Fruit fly (Drosophila melanogaster): ENCODE results near the gene ICA69.

The ICA69 gene

DNA sequence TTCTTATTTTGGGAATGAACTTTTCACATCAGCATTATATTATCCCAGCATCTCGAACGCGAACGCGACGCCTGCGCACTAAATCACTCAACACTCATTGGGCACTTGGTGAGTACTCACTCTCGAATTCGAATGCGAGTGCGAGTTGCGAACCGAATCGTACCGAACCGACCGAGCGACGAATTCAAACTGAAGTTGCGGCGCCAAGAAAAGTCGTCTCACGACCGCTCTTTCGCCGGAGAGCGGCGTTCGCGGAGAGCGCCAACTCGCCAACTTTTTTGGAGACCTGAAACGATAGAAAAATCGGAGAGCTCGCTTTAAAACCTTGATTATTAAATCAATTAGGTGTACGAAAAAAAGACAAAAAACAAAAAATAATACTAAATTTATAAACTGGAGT, 31.3 kb upstream of the ICA69 start (continued):
- TF ChIP-seq en (GFP tag; optimal IDR thresholded peaks at IDR 0.05) (no peak), CkIIα-i1 (GFP tag; IDR thresholded peaks at IDR 0.05) (no peak), CG15073 (GFP tag; optimal IDR thresholded peaks at IDR 0.05) (no peak), CoRest (tag; optimal IDR thresholded peaks at IDR 0.05) (no peak), crol (GFP tag; IDR thresholded peaks at IDR 0.05) (no peak), pfk (GFP tag; optimal IDR thresholded peaks at IDR 0.05) (no peak), Blimp-1 (GFP tag; optimal IDR thresholded peaks at IDR 0.05) (no peak), CG11723 (GFP tag; optimal IDR thresholded peaks at IDR 0.05) (no peak), Oaz (GFP tag; IDR thresholded peaks at IDR 0.05) (no peak), abd-A (tag; optimal IDR thresholded peaks at IDR 0.05) (no peak), HLH3B (GFP tag; IDR thresholded peaks at IDR 0.05) (no peak), CG8359 (GFP tag; optimal IDR thresholded peaks at IDR 0.05; ENCODE audit: borderline replicate concordance) (no peak), Dll (GFP tag; IDR thresholded peaks at IDR 0.05; ENCODE audit: partially characterized antibody) (0 out of 4 replicates have a peak, but pooled peaks have one; percentile 43), Trl (optimal IDR thresholded peaks at IDR 0.05) (peak; percentile 52 to 67), Trl (GFP tag; optimal IDR thresholded peaks at IDR 0.05) (no peak), phol (tag; optimal IDR thresholded peaks at IDR 0.05) (no peak), amos (GFP tag; IDR thresholded peaks at IDR 0.05; ENCODE audit: partially characterized antibody) (peak; percentile 9; the same call in 1 of the 2 replicates), nmo (GFP tag; optimal IDR thresholded peaks at IDR 0.05) (no peak), Chrac-16 (GFP tag; optimal IDR thresholded peaks at IDR 0.05) (no peak), Vsx1 (GFP tag; optimal IDR thresholded peaks at IDR 0.05) (no peak), Dad (GFP tag; optimal IDR thresholded peaks at IDR 0.05) (no peak), Fer1 (GFP tag; optimal IDR thresholded peaks at IDR 0.05) (no peak), sc (optimal IDR thresholded peaks at IDR 0.05) (no peak), sc (GFP tag; optimal IDR thresholded peaks at IDR 0.05) (no peak), hth (optimal IDR thresholded peaks at IDR 0.05) (no peak), scrt (GFP tag; optimal IDR thresholded peaks at IDR 0.05) (no peak), CG7745 (tag; optimal IDR thresholded peaks at IDR 0.05) (no peak), CG17385 (GFP tag; optimal IDR thresholded peaks at IDR 0.05) (no peak), HLHmδ (GFP tag; optimal IDR thresholded peaks at IDR 0.05) (peak; percentile 46), MESR4 (GFP tag; optimal IDR thresholded peaks at IDR 0.05) (no peak), CG13424 (tag; optimal IDR thresholded peaks at IDR 0.05) (no peak), gsb-n (tag; optimal IDR thresholded peaks at IDR 0.05) (no peak), Optix (GFP tag; IDR thresholded peaks at IDR 0.05) (no peak), CG4404 (GFP tag; IDR thresholded peaks at IDR 0.05) (no peak), zf30C (GFP tag; optimal IDR thresholded peaks at IDR 0.05) (no peak), crp (GFP tag; optimal IDR thresholded peaks at IDR 0.05) (no peak), luna (GFP tag; optimal IDR thresholded peaks at IDR 0.05) (no peak), gcm2 (GFP tag; optimal IDR thresholded peaks at IDR 0.05) (no peak), Sry-δ (GFP tag; optimal IDR thresholded peaks at IDR 0.05) (no peak), GATAe (GFP tag; conservative IDR thresholded peaks at IDR 0.05) (no peak), tin (GFP tag; optimal IDR thresholded peaks at IDR 0.05) (no peak), gce (GFP tag; IDR thresholded peaks at IDR 0.05) (peak; percentile 56; the same call in 1 of the 3 replicates), grn (GFP tag; optimal IDR thresholded peaks at IDR 0.05) (no peak), CG8388 (GFP tag; optimal IDR thresholded peaks at IDR 0.05) (no peak), CG17359 (tag; optimal IDR thresholded peaks at IDR 0.05) (no peak), gcm (GFP tag; optimal IDR thresholded peaks at IDR 0.05) (no peak), Dref (GFP tag; IDR thresholded peaks at IDR 0.05) (no peak), CG14965 (GFP tag; optimal IDR thresholded peaks at IDR 0.05; ENCODE audit: borderline replicate concordance) (no peak), CG32532 (GFP tag; IDR thresholded peaks at IDR 0.05) (no peak), Gsc (GFP tag; IDR thresholded peaks at IDR 0.05) (no peak), wek (GFP tag; optimal IDR thresholded peaks at IDR 0.05) (no peak), fu2 (GFP tag; optimal IDR thresholded peaks at IDR 0.05) (no peak)

All from whole organism, embryonic.